Fruit fly (Drosophila melanogaster) whole organism, embryonic: ENCODE data around the gene CG14966.

Experiments
- ATbp ChIP-seq: fragments of 200-800 bp; sonication (Bioruptor generic); optimal IDR thresholded peaks from 2 replicates; lab custom pipeline; 2017; ENCODE audit warnings: missing biosample characterization, mild to moderate bottlenecking, missing genetic modification characterization, missing genetic modification reagents
- Aef1 ChIP-seq: fragments of 200-800 bp; sonication (Bioruptor generic); IDR thresholded peaks from 3 replicates; pipeline ENCODE4 v1.3.6; 2022; ENCODE audit warnings: missing biosample characterization, missing genetic modification characterization
- Bdp1 ChIP-seq: fragments of 200-800 bp; sonication (Bioruptor generic); optimal IDR thresholded peaks from 3 replicates; lab custom pipeline; 2016; ENCODE audit warnings: missing biosample characterization, missing genetic modification characterization
- Blimp-1 ChIP-seq: fragments of 200-800 bp; sonication (Bioruptor generic); optimal IDR thresholded peaks from 3 replicates; lab custom pipeline; 2018; ENCODE audit warnings: missing biosample characterization, missing genetic modification characterization, mild to moderate bottlenecking, moderate library complexity, missing genetic modification reagents
- CG10462 ChIP-seq: fragments of 200-800 bp; sonication (Bioruptor generic); optimal IDR thresholded peaks from 2 replicates; lab custom pipeline; 2016; ENCODE audit warnings: missing biosample characterization, missing genetic modification characterization
- CG11085 ChIP-seq: fragments of 200-800 bp; sonication (Bioruptor generic); IDR thresholded peaks from 2 replicates; pipeline ENCODE4 v1.3.6; 2022; ENCODE audit warnings: missing biosample characterization, missing genetic modification characterization
- CG11504 ChIP-seq: fragments of 200-800 bp; sonication (Bioruptor generic); optimal IDR thresholded peaks from 3 replicates; lab custom pipeline; 2019; ENCODE audit warnings: missing biosample characterization, mild to moderate bottlenecking, missing genetic modification characterization, moderate library complexity
- CG11695 ChIP-seq: fragments of 200-800 bp; sonication (Bioruptor generic); IDR thresholded peaks from 3 replicates; pipeline ENCODE4 v1.3.6; 2022; ENCODE audit warnings: missing biosample characterization, missing genetic modification characterization
- CG11723 ChIP-seq: fragments of 200-800 bp; sonication (Bioruptor generic); optimal IDR thresholded peaks from 2 replicates; lab custom pipeline; 2017; ENCODE audit warnings: missing biosample characterization, mild to moderate bottlenecking, missing genetic modification characterization
- CG12299 ChIP-seq: fragments of 200-800 bp; sonication (Bioruptor generic); optimal IDR thresholded peaks from 2 replicates; lab custom pipeline; 2018; ENCODE audit warnings: missing biosample characterization, mild to moderate bottlenecking, missing genetic modification characterization
- CG13424 ChIP-seq: fragments of 200-800 bp; sonication (Bioruptor generic); optimal IDR thresholded peaks from 2 replicates; lab custom pipeline; 2019; ENCODE audit warnings: missing biosample characterization, mild to moderate bottlenecking, missing genetic modification characterization, moderate library complexity
- CG13775 ChIP-seq: fragments of 200-800 bp; sonication (Bioruptor generic); optimal IDR thresholded peaks from 3 replicates; lab custom pipeline; 2017; ENCODE audit warnings: missing biosample characterization, mild to moderate bottlenecking, missing genetic modification characterization
- CG14050 ChIP-seq: fragments of 200-800 bp; sonication (Bioruptor generic); IDR thresholded peaks from 3 replicates; pipeline ENCODE4 v1.3.6; 2022; ENCODE audit warnings: missing biosample characterization, missing genetic modification characterization
- CG15073 ChIP-seq: fragments of 200-800 bp; sonication (Bioruptor generic); optimal IDR thresholded peaks from 2 replicates; lab custom pipeline; 2016; ENCODE audit warnings: missing biosample characterization, missing genetic modification characterization
- CG1647 ChIP-seq: fragments of 200-800 bp; sonication (Bioruptor generic); optimal IDR thresholded peaks from 3 replicates; lab custom pipeline; 2016; ENCODE audit warnings: missing biosample characterization, missing genetic modification characterization
- CG17328 ChIP-seq: fragments of 200-800 bp; sonication (Bioruptor generic); IDR thresholded peaks from 2 replicates; pipeline ENCODE4 v1.3.6; 2022; ENCODE audit warnings: missing biosample characterization, missing genetic modification characterization
- CG2199 ChIP-seq: fragments of 200-800 bp; sonication (Bioruptor generic); IDR thresholded peaks from 3 replicates; pipeline ENCODE4 v1.3.6; 2022; ENCODE audit warnings: missing biosample characterization, missing genetic modification characterization
- CG2875 ChIP-seq: fragments of 200-800 bp; sonication (Bioruptor generic); optimal IDR thresholded peaks from 2 replicates; lab custom pipeline; 2017; ENCODE audit warnings: missing biosample characterization, mild to moderate bottlenecking, missing genetic modification characterization, missing genetic modification reagents
- CG3407 ChIP-seq: fragments of 200-800 bp; sonication (Bioruptor generic); optimal IDR thresholded peaks from 2 replicates; lab custom pipeline; 2018; ENCODE audit warnings: missing biosample characterization, mild to moderate bottlenecking, missing genetic modification characterization
- CG4282 ChIP-seq: fragments of 200-800 bp; sonication (Bioruptor generic); optimal IDR thresholded peaks from 2 replicates; lab custom pipeline; 2016; ENCODE audit warnings: missing biosample characterization, missing genetic modification characterization
- CG7372 ChIP-seq: fragments of 200-800 bp; sonication (Bioruptor generic); IDR thresholded peaks from 2 replicates; pipeline ENCODE4 v1.3.6; 2022; ENCODE audit warnings: missing biosample characterization, missing genetic modification characterization
- CG8089 ChIP-seq: fragments of 200-800 bp; sonication (Bioruptor generic); optimal IDR thresholded peaks from 3 replicates; lab custom pipeline; 2016; ENCODE audit warnings: missing biosample characterization, missing genetic modification characterization
- Dek ChIP-seq: fragments of 200-800 bp; sonication (Bioruptor generic); optimal IDR thresholded peaks from 3 replicates; lab custom pipeline; 2019; ENCODE audit warnings: missing biosample characterization, mild to moderate bottlenecking, missing genetic modification characterization, moderate library complexity
- Doc3 ChIP-seq: fragments of 200-800 bp; sonication (Bioruptor generic); IDR thresholded peaks from 3 replicates; pipeline ENCODE4 v1.3.6; 2022; ENCODE audit warnings: missing biosample characterization, missing genetic modification characterization; ENCODE audit not compliant: partially characterized antibody
- Dref ChIP-seq: fragments of 200-800 bp; sonication (Bioruptor generic); IDR thresholded peaks from 2 replicates; pipeline ENCODE4 v1.3.6; 2022; ENCODE audit warnings: missing biosample characterization, missing genetic modification characterization
- ERR ChIP-seq: fragments of 200-800 bp; sonication (Bioruptor generic); optimal IDR thresholded peaks from 2 replicates; lab custom pipeline; 2016; ENCODE audit warnings: missing biosample characterization, missing genetic modification characterization
- Hmr ChIP-seq: fragments of 200-800 bp; sonication (Bioruptor generic); optimal IDR thresholded peaks from 3 replicates; lab custom pipeline; 2017; ENCODE audit warnings: mild to moderate bottlenecking, missing biosample characterization, missing genetic modification reagents, missing genetic modification characterization
- Med ChIP-seq: fragments of 200-800 bp; sonication (Bioruptor generic); peaks from one replicate; lab custom pipeline; 2016; ENCODE audit warnings: missing biosample characterization, missing genetic modification characterization, mild to moderate bottlenecking, inconsistent platforms, moderate library complexity
- Mrtf ChIP-seq: fragments of 200-800 bp; sonication (Bioruptor generic); IDR thresholded peaks from 3 replicates; pipeline ENCODE4 v1.3.6; 2022; ENCODE audit warnings: missing biosample characterization, missing genetic modification characterization
- NK7.1 ChIP-seq: fragments of 200-800 bp; sonication (Bioruptor generic); optimal IDR thresholded peaks from 3 replicates; lab custom pipeline; 2016; ENCODE audit warnings: missing biosample characterization, missing genetic modification characterization
- Ravus ChIP-seq: fragments of 200-800 bp; sonication (Bioruptor generic); IDR thresholded peaks from 2 replicates; pipeline ENCODE4 v1.3.6; 2022; ENCODE audit warnings: missing biosample characterization, missing genetic modification characterization
- Sin3A ChIP-seq: fragments of >200 bp; optimal IDR thresholded peaks from 2 replicates; lab custom pipeline; 2018
- Six4 ChIP-seq: fragments of 200-800 bp; sonication (Bioruptor generic); optimal IDR thresholded peaks from 2 replicates; lab custom pipeline; 2016; ENCODE audit warnings: missing biosample characterization, missing genetic modification characterization
- TFAM ChIP-seq: fragments of 200-800 bp; sonication (Bioruptor generic); optimal IDR thresholded peaks from 2 replicates; lab custom pipeline; 2017; ENCODE audit warnings: missing biosample characterization, missing genetic modification characterization, inconsistent platforms
- Xrp1 ChIP-seq: fragments of 200-800 bp; sonication (Bioruptor generic); IDR thresholded peaks from 2 replicates; pipeline ENCODE4 v1.3.6; 2022; ENCODE audit warnings: missing biosample characterization, missing genetic modification characterization
- bbx ChIP-seq: fragments of 200-800 bp; sonication (Bioruptor generic); IDR thresholded peaks from 2 replicates; pipeline ENCODE4 v1.3.6; 2022; ENCODE audit warnings: missing biosample characterization, missing genetic modification characterization; ENCODE audit not compliant: partially characterized antibody
- caup ChIP-seq: fragments of 200-800 bp; sonication (Bioruptor generic); optimal IDR thresholded peaks from 3 replicates; lab custom pipeline; 2017; ENCODE audit warnings: missing biosample characterization, mild to moderate bottlenecking, missing genetic modification characterization, moderate library complexity; ENCODE audit not compliant: severe bottlenecking
- chn ChIP-seq: fragments of 200-800 bp; sonication (Bioruptor generic); optimal IDR thresholded peaks from 2 replicates; lab custom pipeline; 2016; ENCODE audit warnings: missing biosample characterization, missing genetic modification characterization
- da ChIP-seq: fragments of 200-800 bp; sonication (Bioruptor generic); optimal IDR thresholded peaks from 2 replicates; lab custom pipeline; 2016; ENCODE audit warnings: missing biosample characterization, missing genetic modification characterization
- emc ChIP-seq: fragments of 200-800 bp; sonication (Bioruptor generic); optimal IDR thresholded peaks from 2 replicates; lab custom pipeline; 2016; ENCODE audit warnings: missing biosample characterization, missing genetic modification characterization
- ems ChIP-seq: fragments of 200-800 bp; sonication (Bioruptor generic); optimal IDR thresholded peaks from 3 replicates; lab custom pipeline; 2016; ENCODE audit warnings: missing biosample characterization, missing genetic modification characterization
- jigr1 ChIP-seq: fragments of 200-800 bp; sonication (Bioruptor generic); IDR thresholded peaks from 3 replicates; pipeline ENCODE4 v1.3.6; 2022; ENCODE audit warnings: missing biosample characterization, missing genetic modification characterization
- lilli ChIP-seq: fragments of 200-800 bp; sonication (Bioruptor generic); optimal IDR thresholded peaks from 3 replicates; lab custom pipeline; 2016; ENCODE audit warnings: missing biosample characterization, missing genetic modification characterization
- odd ChIP-seq: fragments of 200-800 bp; sonication (Bioruptor generic); optimal IDR thresholded peaks from 2 replicates; lab custom pipeline; 2017; ENCODE audit warnings: missing biosample characterization, mild to moderate bottlenecking, missing genetic modification characterization
- shn ChIP-seq: fragments of 200-800 bp; sonication (Bioruptor generic); optimal IDR thresholded peaks from 3 replicates; lab custom pipeline; 2016; ENCODE audit warnings: missing biosample characterization, missing genetic modification characterization
- slp2 ChIP-seq: fragments of 200-800 bp; sonication (Bioruptor generic); optimal IDR thresholded peaks from 2 replicates; lab custom pipeline; 2016; ENCODE audit warnings: missing biosample characterization, missing genetic modification characterization
- sna ChIP-seq: fragments of 200-800 bp; sonication (Bioruptor generic); IDR thresholded peaks from 2 replicates; pipeline ENCODE4 v1.3.6; 2022; ENCODE audit warnings: missing biosample characterization, missing genetic modification characterization; ENCODE audit not compliant: partially characterized antibody
- sob ChIP-seq: fragments of 200-800 bp; sonication (Bioruptor generic); IDR thresholded peaks from 2 replicates; pipeline ENCODE4 v1.3.6; 2022; ENCODE audit warnings: missing biosample characterization, missing genetic modification characterization
- wdn ChIP-seq: fragments of 200-800 bp; sonication (Bioruptor generic); IDR thresholded peaks from 2 replicates; pipeline ENCODE4 v1.3.6; 2022; ENCODE audit warnings: missing biosample characterization, missing genetic modification characterization
- wek ChIP-seq: fragments of 200-800 bp; sonication (Bioruptor generic); optimal IDR thresholded peaks from 3 replicates; lab custom pipeline; 2018; ENCODE audit warnings: missing biosample characterization, mild to moderate bottlenecking, missing genetic modification characterization, moderate library complexity
- zfh1 ChIP-seq: fragments of 200-800 bp; sonication (Bioruptor generic); IDR thresholded peaks from 3 replicates; pipeline ENCODE4 v1.3.6; 2022; ENCODE audit warnings: missing biosample characterization, missing genetic modification characterization

CG14966 gene

DNA sequence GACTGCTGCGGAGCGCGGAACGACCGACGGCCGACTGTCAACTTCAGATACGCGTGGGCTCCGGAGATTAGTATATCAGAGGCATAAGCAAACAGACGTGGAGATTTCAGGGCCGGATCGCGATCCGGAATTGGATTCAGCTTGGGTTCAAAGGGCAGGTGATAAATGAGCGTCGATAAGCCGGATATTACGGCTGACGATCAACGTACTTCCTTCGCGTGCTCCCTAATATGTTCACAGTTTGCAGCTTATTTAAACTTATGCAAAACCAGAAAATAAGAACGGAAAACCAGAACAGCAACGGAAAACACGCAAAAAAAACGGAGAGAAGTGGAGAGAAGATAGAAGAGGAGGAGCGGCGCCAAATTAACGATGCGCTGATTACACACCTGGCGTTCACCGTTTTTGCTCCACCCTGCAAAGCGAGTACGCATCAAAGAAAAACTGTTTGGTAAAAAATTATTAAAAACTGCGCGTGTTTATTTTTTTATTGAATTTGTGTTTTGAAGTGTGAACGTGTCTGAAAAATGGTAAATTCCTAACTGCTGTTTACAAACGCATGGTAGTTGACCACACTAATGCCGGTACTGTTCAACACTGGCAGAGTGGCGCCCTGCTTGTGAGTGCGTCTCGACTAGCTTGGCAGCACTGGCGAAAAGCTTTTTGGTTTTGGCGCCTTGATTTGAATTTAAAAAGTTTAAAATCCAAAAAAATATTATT lies 41.8 kb upstream of the CG14966 start, which contains the start of gene CG17746 (continued):
- TF ChIP-seq emc (GFP tag; lab: Kevin White, UChicago) (no peak), jigr1 (GFP tag; lab: Robert Waterston, UW) (no peak), ATbp (GFP tag; lab: Kevin White, UChicago) (no peak), Med (GFP tag; lab: Kevin White, UChicago) (peak; percentile 92), bbx (peak; percentile 54), caup (peak; percentile 18), NK7.1 (GFP tag; lab: Kevin White, UChicago) (no peak), CG11085 (GFP tag; lab: Robert Waterston, UW) (no peak), CG14050 (no peak), Xrp1 (GFP tag; lab: Robert Waterston, UW) (peak; percentile 31; the same call in 1 of the 2 replicates), CG8089 (GFP tag; lab: Kevin White, UChicago) (no peak), shn (peak; percentile 20), CG10462 (no peak), Doc3 (no peak), Blimp-1 (GFP tag; lab: Kevin White, UChicago) (no peak), CG2199 (no peak), Aef1 (GFP tag; lab: Robert Waterston, UW) (no peak), Hmr (GFP tag; lab: Kevin White, UChicago) (peak; percentile 68), CG12299 (tag; lab: Kevin White, UChicago) (no peak), CG13775 (GFP tag; lab: Kevin White, UChicago) (peak; percentile 6), Six4 (GFP tag; lab: Kevin White, UChicago) (no peak), CG15073 (GFP tag; lab: Kevin White, UChicago) (no peak), CG1647 (GFP tag; lab: Kevin White, UChicago) (peak; percentile 15), Mrtf (GFP tag; lab: Robert Waterston, UW) (no peak), CG2875 (GFP tag; lab: Kevin White, UChicago) (no peak), Sin3A (lab: Kevin White, UChicago) (peak; percentile 64), CG3407 (GFP tag; lab: Kevin White, UChicago) (no peak), Bdp1 (GFP tag; lab: Kevin White, UChicago) (peak; percentile 56), sob (peak; percentile 67; the same call in 1 of the 2 replicates), wdn (GFP tag; lab: Robert Waterston, UW) (0 out of 2 replicates have a peak, but pooled peaks have one; percentile 5), CG11504 (no peak), CG17328 (GFP tag; lab: Robert Waterston, UW) (no peak), TFAM (GFP tag; lab: Kevin White, UChicago) (no peak), chn (peak; percentile 21), wek (no peak), odd (GFP tag; lab: Kevin White, UChicago) (no peak), CG13424 (tag; lab: Kevin White, UChicago) (no peak), CG4282 (GFP tag; lab: Kevin White, UChicago) (peak; percentile 72), da (GFP tag; lab: Kevin White, UChicago) (peak; percentile 25), Dref (GFP tag; lab: Robert Waterston, UW) (peak; percentile 45; the same call in 1 of the 2 replicates), Ravus (GFP tag; lab: Robert Waterston, UW) (no peak), ems (GFP tag; lab: Kevin White, UChicago) (peak; percentile 48), slp2 (no peak), Dek (tag; lab: Kevin White, UChicago) (peak; percentile 54), ERR (GFP tag; lab: Kevin White, UChicago) (peak; percentile 50), sna (GFP tag; lab: Robert Waterston, UW) (no peak; the same call in 1 of the 2 replicates), CG11695 (GFP tag; lab: Robert Waterston, UW) (no peak), lilli (peak; percentile 62), CG11723 (no peak), zfh1 (no peak), CG7372 (GFP tag; lab: Robert Waterston, UW) (no peak)
